Fruit fly (Drosophila melanogaster): Measurements from ENCODE around the gene BBS5.

The BBS5 gene

DNA sequence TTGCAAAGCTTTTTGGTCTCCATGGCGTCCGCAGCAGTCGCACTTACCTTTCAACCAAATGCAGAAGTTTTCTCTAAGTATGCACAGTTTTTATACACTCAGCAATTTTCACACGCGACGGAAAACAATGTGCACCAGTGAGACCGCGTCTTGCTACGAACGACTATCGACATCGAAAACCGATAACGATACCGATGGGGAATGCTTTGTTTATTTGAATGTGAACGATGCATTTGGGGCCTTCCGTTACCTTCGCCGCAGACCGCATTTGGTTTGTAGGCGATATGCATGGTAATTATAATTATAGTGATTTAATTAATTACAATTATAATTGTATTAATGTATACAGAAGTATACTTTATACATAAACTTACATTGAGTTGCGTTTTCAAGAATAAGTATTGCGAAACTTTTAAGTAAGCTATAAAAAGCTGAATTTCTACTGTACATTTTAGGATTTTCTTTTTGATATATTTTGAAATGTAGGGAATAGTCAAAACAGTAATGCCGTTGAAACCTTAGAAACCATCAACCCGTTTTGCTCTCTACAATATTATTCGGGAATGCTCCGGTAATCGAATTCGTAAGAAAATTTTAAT lies 4.1 kb upstream of the BBS5 start, which contains the start of the genes Hus1-like and ctrip (continued):
- no peak for TF ChIP-seq CoRest (tag; optimal IDR thresholded peaks at IDR 0.05)
- no peak for TF ChIP-seq sqz (GFP tag; optimal IDR thresholded peaks at IDR 0.05)
- no peak for TF ChIP-seq CG2875 (GFP tag; optimal IDR thresholded peaks at IDR 0.05)
- no peak for TF ChIP-seq sr (GFP tag; IDR thresholded peaks at IDR 0.05)
- peak; percentile 38 for TF ChIP-seq sd (tag; optimal IDR thresholded peaks at IDR 0.05)
- no peak for TF ChIP-seq Max (GFP tag; optimal IDR thresholded peaks at IDR 0.05)
- no peak for TF ChIP-seq Mrtf (GFP tag; IDR thresholded peaks at IDR 0.05)
- TF ChIP-seq CG8290 (GFP tag; optimal IDR thresholded peaks at IDR 0.05), result no peak
- peak in 1 of 2 experiments; percentile 60 for TF ChIP-seq CG8290 (tag; optimal IDR thresholded peaks at IDR 0.05)
- peak; percentile 31 for TF ChIP-seq scrt (GFP tag; optimal IDR thresholded peaks at IDR 0.05)
- TF ChIP-seq D (optimal IDR thresholded peaks at IDR 0.05), result no peak
- TF ChIP-seq D (GFP tag; optimal IDR thresholded peaks at IDR 0.05), result no peak
- TF ChIP-seq CG14014 (GFP tag; IDR thresholded peaks at IDR 0.05), result no peak
- TF ChIP-seq Lhr (GFP tag; optimal IDR thresholded peaks at IDR 0.05), result peak; percentile 18
- no peak for TF ChIP-seq CG1647 (GFP tag; optimal IDR thresholded peaks at IDR 0.05)
- no peak for TF ChIP-seq pb (GFP tag; optimal IDR thresholded peaks at IDR 0.05)
- peak; percentile 54 for TF ChIP-seq tna (GFP tag; IDR thresholded peaks at IDR 0.05; ENCODE audit: partially characterized antibody)
- TF ChIP-seq eyg (GFP tag; optimal IDR thresholded peaks at IDR 0.05), result no peak
- peak; percentile 21 for TF ChIP-seq CG33557 (GFP tag; optimal IDR thresholded peaks at IDR 0.05)
- TF ChIP-seq danr (GFP tag; IDR thresholded peaks at IDR 0.05), result no peak
- TF ChIP-seq CG13624 (GFP tag; optimal IDR thresholded peaks at IDR 0.05), result no peak
- no peak for TF ChIP-seq CG12942 (GFP tag; optimal IDR thresholded peaks at IDR 0.05)
- peak; percentile 34; the same call in 1 of the 3 replicates for TF ChIP-seq CG11456 (GFP tag; IDR thresholded peaks at IDR 0.05)
- TF ChIP-seq CG8944 (GFP tag; optimal IDR thresholded peaks at IDR 0.05), result no peak
- no peak for TF ChIP-seq hkb (optimal IDR thresholded peaks at IDR 0.05)
- peak; percentile 23; the same call in 1 of the 2 replicates for TF ChIP-seq hkb (GFP tag; IDR thresholded peaks at IDR 0.05)
- peak; percentile 32; the same call in 1 of the 3 replicates for TF ChIP-seq dysf (GFP tag; IDR thresholded peaks at IDR 0.05)
- peak; percentile 17 for TF ChIP-seq Dp (GFP tag; optimal IDR thresholded peaks at IDR 0.05)
- no peak for TF ChIP-seq slp2 (GFP tag; optimal IDR thresholded peaks at IDR 0.05)
- no peak for TF ChIP-seq CG8765 (GFP tag; IDR thresholded peaks at IDR 0.05)
- TF ChIP-seq klu (GFP tag; IDR thresholded peaks at IDR 0.05), result no peak
- TF ChIP-seq seq (GFP tag; IDR thresholded peaks at IDR 0.05), result no peak
- no peak for TF ChIP-seq Dip2 (GFP tag; IDR thresholded peaks at IDR 0.05)
- no peak for TF ChIP-seq Nf-YA (GFP tag; IDR thresholded peaks at IDR 0.05)
- no peak for TF ChIP-seq CG32767 (GFP tag; IDR thresholded peaks at IDR 0.05)
- TF ChIP-seq stc (GFP tag; IDR thresholded peaks at IDR 0.05), result no peak
- TF ChIP-seq p53 (GFP tag; optimal IDR thresholded peaks at IDR 0.05), result no peak
- TF ChIP-seq mam (GFP tag; optimal IDR thresholded peaks at IDR 0.05), result no peak
- TF ChIP-seq Usf (GFP tag; optimal IDR thresholded peaks at IDR 0.05), result no peak
- no peak for TF ChIP-seq dan (GFP tag; IDR thresholded peaks at IDR 0.05)
- peak; percentile 62 for TF ChIP-seq CG12155 (GFP tag; optimal IDR thresholded peaks at IDR 0.05)
- no peak for TF ChIP-seq CG4404 (GFP tag; IDR thresholded peaks at IDR 0.05)
- TF ChIP-seq D19B (GFP tag; optimal IDR thresholded peaks at IDR 0.05), result no peak
- TF ChIP-seq CG8359 (GFP tag; optimal IDR thresholded peaks at IDR 0.05; ENCODE audit: borderline replicate concordance), result no peak
- TF ChIP-seq Rx (GFP tag; IDR thresholded peaks at IDR 0.05), result no peak
- TF ChIP-seq BtbVII (GFP tag; optimal IDR thresholded peaks at IDR 0.05), result peak; percentile 7
- no peak for TF ChIP-seq CG12104 (GFP tag; optimal IDR thresholded peaks at IDR 0.05)
- peak; percentile 67 for TF ChIP-seq mld (GFP tag; IDR thresholded peaks at IDR 0.05; ENCODE audit: partially characterized antibody)
- TF ChIP-seq CG11093 (GFP tag; IDR thresholded peaks at IDR 0.05), result no peak
- TF ChIP-seq ro (GFP tag; IDR thresholded peaks at IDR 0.05), result no peak
- no peak for TF ChIP-seq Six4 (GFP tag; optimal IDR thresholded peaks at IDR 0.05)
- no peak for TF ChIP-seq CG12769 (tag; optimal IDR thresholded peaks at IDR 0.05)
- no peak for TF ChIP-seq CG11560 (tag; IDR thresholded peaks at IDR 0.05)
